Worm (Caenorhabditis elegans): Measurements from ENCODE around the gene W09D6.1.
A peak's percentile ranks its signal among the peaks of the same experiment; 100 is the strongest.

W09D6.1 gene

ce11 chrIII:11090112-11090648 lies 21.5 kb downstream of the W09D6.1 start (continued):
- peak; percentile 68; the same call in 1 of the 2 replicates for TF ChIP-seq ztf-25 (GFP tag; IDR thresholded peaks at IDR 0.05)
- no peak for TF ChIP-seq ceh-79 (tag; optimal IDR thresholded peaks at IDR 0.05)
- TF ChIP-seq Y79H2A.3 (GFP tag; conservative IDR thresholded peaks at IDR 0.05), result 0 out of 2 replicates have a peak, but pooled peaks have one; percentile 42
- no peak for TF ChIP-seq lag-1 (GFP tag; IDR thresholded peaks at IDR 0.05)
- peak; percentile 69; the same call in 1 of the 2 replicates for TF ChIP-seq Y95B8A.8 (GFP tag; IDR thresholded peaks at IDR 0.05)
- peak; percentile 96 for TF ChIP-seq attf-6 (GFP tag; IDR thresholded peaks at IDR 0.05)
- 0 out of 2 replicates have a peak, but pooled peaks have one; percentile 47 for TF ChIP-seq hmg-20 (GFP tag; IDR thresholded peaks at IDR 0.05)
- peak; percentile 92 for TF ChIP-seq F49E8.2 (tag; optimal IDR thresholded peaks at IDR 0.05; ENCODE audit: insufficient read depth)
- no peak for TF ChIP-seq K12H6.12 (tag; optimal IDR thresholded peaks at IDR 0.05)
- TF ChIP-seq nhr-90 (tag; optimal IDR thresholded peaks at IDR 0.05), result no peak
- TF ChIP-seq rpc-1 (optimal IDR thresholded peaks at IDR 0.05), result no peak
- TF ChIP-seq rpc-1 (tag; optimal IDR thresholded peaks at IDR 0.05), result no peak
- TF ChIP-seq unc-62 (GFP tag; optimal IDR thresholded peaks at IDR 0.05), result no peak
- peak; percentile 13 for TF ChIP-seq fkh-3 (tag; optimal IDR thresholded peaks at IDR 0.05)
- TF ChIP-seq mxl-1 (tag; optimal IDR thresholded peaks at IDR 0.05), result no peak
- no peak for TF ChIP-seq Y67H2A.10 (GFP tag; conservative IDR thresholded peaks at IDR 0.05)
- no peak for TF ChIP-seq ztf-6 (GFP tag; IDR thresholded peaks at IDR 0.05)
- TF ChIP-seq Y53G8AR.9 (GFP tag; conservative IDR thresholded peaks at IDR 0.05), result peak; percentile 54; the same call in 1 of the 2 replicates
- TF ChIP-seq ztf-26 (tag; optimal IDR thresholded peaks at IDR 0.05), result peak; percentile 26
- no peak for TF ChIP-seq nhr-80 (tag; optimal IDR thresholded peaks at IDR 0.05)
- TF ChIP-seq madf-6 (GFP tag; IDR thresholded peaks at IDR 0.05), result peak; percentile 71
- peak; percentile 28 for TF ChIP-seq xnd-1 (tag; optimal IDR thresholded peaks at IDR 0.05)
- 0 out of 2 replicates have a peak, but pooled peaks have one; percentile 62 for TF ChIP-seq madf-3 (GFP tag; IDR thresholded peaks at IDR 0.05)
- TF ChIP-seq K11D2.4 (GFP tag; IDR thresholded peaks at IDR 0.05), result no peak
- TF ChIP-seq F52B5.7 (tag; optimal IDR thresholded peaks at IDR 0.05), result peak; percentile 82
- TF ChIP-seq sdz-38 (tag; optimal IDR thresholded peaks at IDR 0.05), result no peak
- no peak for TF ChIP-seq sptf-2 (GFP tag; optimal IDR thresholded peaks at IDR 0.05)
- TF ChIP-seq nfyb-1 (GFP tag; IDR thresholded peaks at IDR 0.05), result peak; percentile 68
- TF ChIP-seq dpff-1 (tag; optimal IDR thresholded peaks at IDR 0.05), result peak; percentile 31
- peak in 1 of 3 experiments; percentile 30 for TF ChIP-seq lin-35 (GFP tag; optimal IDR thresholded peaks at IDR 0.05)
- TF ChIP-seq lin-26 (GFP tag; IDR thresholded peaks at IDR 0.05), result 0 out of 2 replicates have a peak, but pooled peaks have one; percentile 68
- TF ChIP-seq efl-1 (GFP tag; optimal IDR thresholded peaks at IDR 0.05), result peak; percentile 39
- TF ChIP-seq repo-1 (tag; optimal IDR thresholded peaks at IDR 0.05), result peak; percentile 75
- TF ChIP-seq aptf-3 (GFP tag; IDR thresholded peaks at IDR 0.05), result 0 out of 2 replicates have a peak, but pooled peaks have one; percentile 41
- TF ChIP-seq pha-4 (tag; optimal IDR thresholded peaks at IDR 0.05), result no peak
- TF ChIP-seq dox-1 (GFP tag; IDR thresholded peaks at IDR 0.05), result peak; percentile 61
- TF ChIP-seq aptf-2 (GFP tag; conservative IDR thresholded peaks at IDR 0.05), result 0 out of 2 replicates have a peak, but pooled peaks have one; percentile 34
- TF ChIP-seq hlh-12 (tag; optimal IDR thresholded peaks at IDR 0.05), result no peak
- TF ChIP-seq madf-10 (tag; optimal IDR thresholded peaks at IDR 0.05), result no peak
- TF ChIP-seq rec-8 (tag; optimal IDR thresholded peaks at IDR 0.05), result peak in 1 of 2 experiments; percentile 4
- peak; percentile 34 for TF ChIP-seq athp-1 (tag; optimal IDR thresholded peaks at IDR 0.05)
- no peak for TF ChIP-seq akir-1 (GFP tag; optimal IDR thresholded peaks at IDR 0.05)
- no peak for TF ChIP-seq egrh-3 (GFP tag; IDR thresholded peaks at IDR 0.05)
- peak; percentile 35 for TF ChIP-seq atf-7 (tag; optimal IDR thresholded peaks at IDR 0.05)
- TF ChIP-seq B0336.3 (GFP tag; IDR thresholded peaks at IDR 0.05), result peak; percentile 64; the same call in 1 of the 2 replicates
- no peak for TF ChIP-seq bed-1 (GFP tag; IDR thresholded peaks at IDR 0.05)
- TF ChIP-seq ceh-40 (GFP tag; IDR thresholded peaks at IDR 0.05), result peak; percentile 20; the same call in 1 of the 2 replicates
- TF ChIP-seq D2030.7 (GFP tag; IDR thresholded peaks at IDR 0.05), result peak; percentile 89
- no peak for TF ChIP-seq ets-4 (GFP tag; optimal IDR thresholded peaks at IDR 0.05)
